Worm (Caenorhabditis elegans): Measurements from ENCODE around the gene C07G1.7.

ce11 chrIV:8171376-8171775, 40.3 kb downstream of the C07G1.7 start:
- TF ChIP-seq him-1 (tag; optimal IDR thresholded peaks at IDR 0.05) (no peak), dao-5 (tag; optimal IDR thresholded peaks at IDR 0.05) (no peak)

Data from whole organism, L4/young adult.